Fruit fly (Drosophila melanogaster): Measurements from ENCODE around the gene Vps45.

The Vps45 gene

dm6 chr3R:9577382-9578137 lies 13.8 kb downstream of the Vps45 start, which contains the start of the genes Kap-alpha3 and Son:
Gene Kap-alpha3 (minus strand): TSS chr3R:9577733.
Gene Son (plus strand): TSS chr3R:9578042.
- peak; percentile 89 for TF ChIP-seq noc (tag; optimal IDR thresholded peaks at IDR 0.05)

dm6 chr3R:9581089-9581520 lies 17.4 kb downstream of the Vps45 start, which contains the start of gene CG8301:
Gene CG8301 (plus strand): TSS chr3R:9581306.
- TF ChIP-seq noc (tag; optimal IDR thresholded peaks at IDR 0.05): peak; percentile 1

DNA sequence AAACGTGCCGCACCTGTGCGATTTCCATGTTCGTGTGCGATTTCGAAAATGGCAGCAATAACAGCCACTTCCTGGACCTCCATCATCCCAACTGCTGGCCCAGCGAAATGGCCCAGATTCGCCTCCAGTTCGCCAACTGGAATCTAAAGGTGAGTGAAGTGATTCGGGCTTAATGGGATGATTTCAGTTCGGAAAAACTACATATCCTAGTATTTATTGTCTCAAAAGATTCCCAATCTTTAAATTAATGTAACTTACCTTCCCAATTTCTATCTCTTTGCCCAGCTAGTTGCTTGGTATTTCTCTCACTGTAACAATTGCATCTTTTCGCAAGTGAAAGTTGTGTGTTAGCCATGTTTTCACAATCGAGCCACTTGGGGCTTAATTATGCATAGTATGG lies 18.2 kb downstream of the Vps45 start:
- TF ChIP-seq noc (tag; optimal IDR thresholded peaks at IDR 0.05): no peak

DNA sequence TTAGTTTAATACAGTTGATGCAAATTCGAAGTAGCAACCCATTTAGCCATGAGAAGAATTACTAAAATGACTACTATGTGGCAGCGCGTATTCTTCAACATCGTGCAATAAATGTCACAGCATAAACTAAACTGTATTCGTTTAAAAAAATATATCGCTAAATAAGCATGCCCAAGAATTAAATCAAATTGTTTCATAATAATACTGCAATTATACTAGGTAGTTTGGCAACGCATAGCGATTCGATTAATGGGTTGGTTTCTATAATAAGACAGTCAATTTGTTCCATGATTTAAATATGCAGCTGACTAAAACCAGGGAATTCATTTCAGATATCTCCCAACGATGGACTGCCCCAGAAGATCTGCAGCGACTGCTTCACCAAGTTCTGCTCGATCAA lies 19.4 kb downstream of the Vps45 start, which contains the start of gene CG33654:
Gene CG33654, minus strand, starts transcription at position 101 of the 400 bp plus-strand sequence.
- no peak for TF ChIP-seq noc (tag; optimal IDR thresholded peaks at IDR 0.05)

DNA sequence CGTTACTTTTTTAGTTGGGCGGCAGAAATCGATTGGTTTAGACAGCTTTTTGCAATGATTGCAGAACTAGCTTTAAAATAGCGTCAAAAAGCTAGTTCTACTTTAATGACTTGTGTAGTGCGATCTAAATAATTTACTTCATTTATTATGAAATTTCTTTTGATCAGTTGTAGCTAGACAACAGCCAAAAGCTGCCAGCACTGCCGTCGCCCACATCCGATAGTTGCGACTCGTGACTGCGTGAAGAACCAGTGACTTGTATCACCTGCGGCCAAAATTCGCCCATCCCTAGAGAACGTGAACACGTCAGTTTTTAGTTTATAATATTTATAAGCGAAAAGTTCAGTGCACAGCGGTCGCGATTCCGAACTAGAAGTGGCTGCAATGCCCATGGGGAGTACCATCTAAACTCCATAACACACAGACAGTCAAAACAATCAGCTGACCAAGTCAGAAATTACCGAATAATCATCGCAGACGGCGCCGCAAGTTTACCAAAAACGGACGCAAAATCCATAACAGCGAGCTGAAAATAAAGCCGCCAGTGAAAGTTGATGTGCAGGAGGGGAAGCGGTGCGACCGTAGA lies 23.0 kb downstream of the Vps45 start, which contains the start of gene P58IPK:
Gene P58IPK, plus strand, starts transcription at position 280 of the 586 bp plus-strand sequence.
- peak; percentile 3 for TF ChIP-seq noc (tag; optimal IDR thresholded peaks at IDR 0.05)

DNA sequence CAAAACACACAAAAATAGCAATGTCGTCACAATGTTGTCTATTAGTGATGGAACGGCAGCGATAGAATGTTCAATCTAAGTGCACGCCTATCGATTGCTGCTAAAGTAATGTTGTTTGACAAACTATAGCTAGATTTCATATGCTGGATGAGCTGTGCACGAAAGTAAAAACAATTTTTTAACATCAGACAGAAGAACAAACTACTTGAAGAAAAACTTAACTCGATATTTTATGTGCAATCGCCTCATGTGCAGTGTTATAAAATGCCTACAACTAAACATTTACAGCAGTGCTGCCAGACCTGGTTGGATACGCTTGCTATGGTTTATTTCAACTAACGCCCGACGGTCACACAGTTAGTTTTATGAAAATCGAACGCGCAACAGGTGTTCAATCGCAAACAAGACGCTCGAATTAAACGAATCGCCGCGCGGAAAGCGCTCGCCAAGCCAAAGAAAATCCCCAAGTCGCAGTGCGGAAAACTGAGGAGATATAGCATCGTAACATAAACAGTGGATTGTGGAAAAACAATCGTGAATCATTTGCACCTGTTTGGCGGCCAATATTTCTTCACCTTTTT lies 27.3 kb downstream of the Vps45 start, which contains the start of the genes bocks and CG8312:
Gene bocks, minus strand, starts transcription at position 51 of the 581 bp plus-strand sequence.
Gene CG8312, plus strand, starts transcription at position 358 of the 581 bp plus-strand sequence.
- TF ChIP-seq noc (tag; optimal IDR thresholded peaks at IDR 0.05): peak; percentile 67

DNA sequence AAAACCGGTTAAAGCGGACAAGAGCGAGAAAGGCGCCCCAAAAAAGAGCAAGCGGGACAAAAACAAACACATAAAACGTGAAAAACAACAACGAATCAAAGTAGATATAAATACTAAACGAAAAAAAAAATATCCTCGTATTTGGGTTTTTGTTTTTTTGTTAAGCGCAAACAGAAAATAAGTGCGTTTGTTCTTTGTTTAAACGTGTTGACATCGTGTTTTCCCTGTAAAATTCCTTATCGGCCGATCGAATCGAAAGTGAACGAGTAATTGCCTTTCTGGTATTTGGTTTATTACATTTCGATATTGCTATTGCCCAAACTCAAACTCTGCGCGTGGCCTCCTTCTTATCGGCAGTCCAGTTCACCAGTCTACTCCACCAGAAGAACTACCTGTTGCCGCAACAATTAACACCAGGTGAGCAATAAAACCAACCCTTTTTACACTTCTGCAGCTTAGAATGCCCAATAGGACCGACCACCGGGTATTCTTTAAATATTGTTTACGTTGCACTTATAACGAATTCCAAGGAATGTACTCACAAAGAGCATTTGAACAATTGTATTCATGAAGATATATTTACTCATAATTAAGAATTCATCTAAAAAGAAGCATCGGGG lies 28.2 kb downstream of the Vps45 start:
- TF ChIP-seq noc (tag; optimal IDR thresholded peaks at IDR 0.05): no peak

DNA sequence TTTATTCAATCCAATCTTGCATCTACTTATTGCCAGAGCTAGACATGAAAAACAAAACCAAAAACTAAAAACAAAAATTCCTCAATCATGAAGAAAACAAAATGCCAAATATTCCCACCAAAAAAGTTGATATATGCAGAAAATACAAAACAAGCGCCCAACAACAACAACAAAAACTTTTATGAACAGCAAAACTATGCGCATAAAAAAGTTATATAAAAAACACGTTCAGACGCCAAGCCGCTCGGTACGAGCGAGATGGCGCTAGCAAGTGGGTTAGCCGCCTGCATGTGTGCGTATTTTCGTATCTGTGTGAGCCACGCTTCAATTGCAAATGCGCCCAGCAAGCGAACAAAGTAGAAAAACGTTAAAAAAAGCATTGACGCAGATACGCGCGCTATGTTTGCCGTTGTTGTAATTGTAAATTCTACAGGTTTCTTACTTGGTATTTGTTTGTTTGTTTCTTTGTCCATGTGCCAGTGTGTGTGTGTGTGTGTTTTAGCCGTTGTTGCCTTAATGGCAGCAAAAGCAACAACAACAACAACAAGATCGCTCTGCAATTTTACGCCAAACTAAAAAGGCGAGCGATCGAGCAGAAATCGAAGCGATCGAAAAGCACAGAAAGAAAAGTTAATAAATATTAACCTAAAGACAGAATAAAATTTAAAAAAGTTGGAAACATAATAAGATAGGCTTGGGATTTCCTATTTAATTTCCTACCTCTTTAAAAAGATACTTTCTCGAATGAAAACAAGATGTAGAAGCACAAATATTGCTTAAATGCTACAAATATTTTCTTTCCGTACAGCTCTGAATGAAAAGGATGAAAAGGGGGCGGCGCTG lies 29.9 kb downstream of the Vps45 start:
- TF ChIP-seq noc (tag; optimal IDR thresholded peaks at IDR 0.05): no peak

DNA sequence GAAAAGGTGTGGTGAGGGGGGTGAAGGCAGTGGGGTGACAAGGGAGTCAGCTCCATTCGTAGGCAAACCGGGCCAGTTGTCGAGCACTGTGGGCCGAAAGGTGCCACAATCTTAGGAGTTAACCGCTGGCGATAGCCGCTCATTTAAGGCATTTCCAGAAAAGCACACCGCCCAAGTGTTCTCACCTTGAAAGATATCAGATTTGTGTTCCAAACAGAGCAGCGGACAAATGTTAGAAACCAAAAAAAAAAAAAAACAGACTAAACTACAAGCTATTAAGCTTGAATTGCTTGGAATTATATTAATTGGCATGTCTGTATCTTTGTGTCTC lies 30.5 kb downstream of the Vps45 start:
- no peak for TF ChIP-seq noc (tag; optimal IDR thresholded peaks at IDR 0.05)

DNA sequence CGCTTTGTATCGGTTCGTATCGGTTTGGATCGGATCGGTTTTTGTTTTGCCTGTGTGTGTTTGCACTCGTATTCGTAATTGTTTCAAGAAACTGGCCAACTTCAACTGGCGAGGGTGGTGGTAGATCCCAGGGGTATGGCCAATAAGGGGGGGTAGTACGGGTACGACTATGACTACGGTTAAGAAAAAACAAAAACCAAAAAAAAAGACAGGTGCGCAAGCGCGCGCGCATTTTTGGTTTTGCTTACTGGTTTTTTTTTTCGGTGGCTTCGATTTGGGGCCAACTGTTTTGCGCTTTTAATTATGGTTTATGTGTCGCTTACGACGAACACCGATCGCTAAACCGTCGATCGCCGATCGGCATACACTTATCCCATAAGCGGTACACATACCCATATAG lies 31.1 kb downstream of the Vps45 start:
- TF ChIP-seq noc (tag; optimal IDR thresholded peaks at IDR 0.05): no peak

dm6 chr3R:9595681-9596357 lies 32.1 kb downstream of the Vps45 start:
- no peak for TF ChIP-seq noc (tag; optimal IDR thresholded peaks at IDR 0.05)

DNA sequence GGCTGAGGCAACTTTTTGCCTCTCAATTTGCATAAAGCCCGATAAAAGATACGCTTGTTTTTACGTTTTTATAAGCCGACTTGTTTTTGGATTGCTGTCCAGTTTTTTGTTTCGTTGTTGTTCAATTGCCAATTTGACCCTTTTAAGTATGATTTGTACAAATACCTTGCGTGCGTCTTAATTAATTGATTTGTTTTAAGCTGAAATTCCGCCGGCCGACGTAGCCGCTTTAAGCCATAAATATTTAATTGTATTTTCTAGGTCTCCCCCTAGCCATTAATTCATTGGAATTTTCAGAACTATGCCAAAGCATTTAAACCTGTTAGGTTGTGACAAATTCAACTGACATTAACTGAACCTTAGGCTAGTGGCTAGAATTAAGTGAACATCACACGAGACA lies 32.9 kb downstream of the Vps45 start:
- no peak for TF ChIP-seq noc (tag; optimal IDR thresholded peaks at IDR 0.05)

dm6 chr3R:9598099-9598498 lies 34.4 kb downstream of the Vps45 start:
- no peak for TF ChIP-seq noc (tag; optimal IDR thresholded peaks at IDR 0.05)

DNA sequence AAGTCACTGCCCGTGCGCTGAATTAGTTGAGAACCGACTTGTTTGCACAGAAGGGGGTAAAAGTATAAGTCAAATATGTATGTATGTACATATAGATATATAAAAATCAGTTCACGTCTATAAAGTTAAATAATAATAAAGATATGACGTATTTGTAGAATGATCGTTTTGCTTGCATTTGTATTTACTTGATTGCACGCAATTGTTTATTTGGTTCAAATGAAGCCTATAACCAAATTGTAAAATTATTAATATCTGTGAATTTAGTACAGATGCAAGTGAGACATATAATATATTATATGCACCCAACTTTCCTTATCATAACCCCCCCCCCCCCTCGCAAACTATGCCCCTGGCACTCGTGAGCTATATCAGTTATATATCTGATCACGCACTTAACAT lies 36.8 kb downstream of the Vps45 start:
- peak; percentile 95 for TF ChIP-seq noc (tag; optimal IDR thresholded peaks at IDR 0.05)

DNA sequence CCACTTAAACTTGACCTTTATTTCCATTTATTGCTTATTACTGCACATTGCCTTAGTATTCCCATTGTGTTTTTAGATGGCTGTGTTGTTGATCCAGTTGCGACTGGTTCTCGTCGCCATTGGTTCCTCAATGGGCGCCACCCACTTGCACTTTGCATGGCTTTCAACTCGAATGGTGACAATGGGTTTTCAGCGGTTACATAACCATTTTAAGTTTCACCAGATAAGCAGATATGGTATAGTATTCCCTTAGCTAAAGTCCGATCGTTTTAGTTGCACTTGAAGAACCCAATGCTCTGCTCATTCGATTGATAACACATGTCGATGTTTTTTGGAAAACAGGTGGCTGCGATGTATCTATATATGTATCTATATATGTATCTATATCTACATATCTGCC lies 38.2 kb downstream of the Vps45 start:
- TF ChIP-seq noc (tag; optimal IDR thresholded peaks at IDR 0.05): no peak
